Fruit fly (Drosophila melanogaster) whole organism, embryonic: ENCODE data around the gene CG7627.

Source experiments
- Awh ChIP-seq: fragments of 200-800 bp; sonication (Bioruptor generic); IDR thresholded peaks from 2 replicates; pipeline ENCODE4, ENCODE4 v1.3.6; 2022; ENCODE audit warnings: missing biosample characterization, missing genetic modification characterization
- B-H2 ChIP-seq: fragments of 200-800 bp; sonication (Bioruptor generic); optimal IDR thresholded peaks from 2 replicates; lab custom pipeline; 2018; ENCODE audit warnings: missing biosample characterization, mild to moderate bottlenecking, missing genetic modification characterization
- Blimp-1 ChIP-seq: fragments of 200-800 bp; sonication (Bioruptor generic); optimal IDR thresholded peaks from 3 replicates; lab custom pipeline; 2018; ENCODE audit warnings: missing biosample characterization, missing genetic modification characterization, mild to moderate bottlenecking, moderate library complexity, missing genetic modification reagents
- CG1024 ChIP-seq: fragments of 200-800 bp; sonication (Bioruptor generic); IDR thresholded peaks from 2 replicates; pipeline ENCODE4 v1.3.6; 2022; ENCODE audit warnings: missing biosample characterization, missing genetic modification characterization
- CG11247 ChIP-seq: fragments of 200-800 bp; sonication (Bioruptor generic); IDR thresholded peaks from 2 replicates; pipeline ENCODE4 v1.3.6; 2022; ENCODE audit warnings: missing biosample characterization, missing genetic modification characterization
- CG13424 ChIP-seq: fragments of 200-800 bp; sonication (Bioruptor generic); optimal IDR thresholded peaks from 2 replicates; lab custom pipeline; 2019; ENCODE audit warnings: missing biosample characterization, mild to moderate bottlenecking, missing genetic modification characterization, moderate library complexity
- CG14441 ChIP-seq: fragments of 200-800 bp; sonication (Bioruptor generic); IDR thresholded peaks from 2 replicates; pipeline ENCODE4 v1.3.6; 2022; ENCODE audit warnings: missing biosample characterization, missing genetic modification characterization
- CG18599 ChIP-seq: fragments of 200-800 bp; sonication (Bioruptor generic); optimal IDR thresholded peaks from 3 replicates; lab custom pipeline; 2017; ENCODE audit warnings: missing biosample characterization, missing genetic modification characterization, mild to moderate bottlenecking, moderate library complexity, missing genetic modification reagents
- CG32767 ChIP-seq: fragments of 200-800 bp; sonication (Bioruptor generic); IDR thresholded peaks from 2 replicates; pipeline ENCODE4 v1.3.6; 2022; ENCODE audit warnings: missing biosample characterization, missing genetic modification characterization
- CG3838 ChIP-seq: fragments of 200-800 bp; sonication (Bioruptor generic); optimal IDR thresholded peaks from 3 replicates; lab custom pipeline; 2016; ENCODE audit warnings: missing biosample characterization, missing genetic modification characterization
- CG42726 ChIP-seq: fragments of 200-800 bp; sonication (Bioruptor generic); IDR thresholded peaks from 2 replicates; pipeline ENCODE4 v1.3.6; 2022; ENCODE audit warnings: missing biosample characterization, missing genetic modification characterization; ENCODE audit not compliant: partially characterized antibody
- CG6765 ChIP-seq: fragments of 200-800 bp; sonication (Bioruptor generic); optimal IDR thresholded peaks from 3 replicates; lab custom pipeline; 2017; ENCODE audit warnings: missing biosample characterization, mild to moderate bottlenecking, missing genetic modification characterization
- CG6813 ChIP-seq: fragments of 200-800 bp; sonication (Bioruptor generic); optimal IDR thresholded peaks from 2 replicates; lab custom pipeline; 2017; ENCODE audit warnings: missing biosample characterization, missing genetic modification characterization, mild to moderate bottlenecking, moderate library complexity, missing genetic modification reagents
- CTCF ChIP-seq: fragments of 200-800 bp; sonication (Bioruptor generic); optimal IDR thresholded peaks from 2 replicates; lab custom pipeline; 2017; ENCODE audit warnings: missing biosample characterization, mild to moderate bottlenecking, missing genetic modification characterization, moderate library complexity
- Deaf1 ChIP-seq: fragments of 200-800 bp; optimal IDR thresholded peaks from 3 replicates; lab custom pipeline; 2019; ENCODE audit warnings: missing biosample characterization, mild to moderate bottlenecking, missing genetic modification characterization, moderate library complexity
- Dref ChIP-seq: fragments of 200-800 bp; sonication (Bioruptor generic); IDR thresholded peaks from 2 replicates; pipeline ENCODE4 v1.3.6; 2022; ENCODE audit warnings: missing biosample characterization, missing genetic modification characterization
- Drgx ChIP-seq: fragments of 200-800 bp; sonication (Bioruptor generic); IDR thresholded peaks from 2 replicates; pipeline ENCODE4 v1.3.6; 2022; ENCODE audit warnings: missing biosample characterization, missing genetic modification characterization
- E2f1 ChIP-seq: fragments of 200-800 bp; sonication (Bioruptor generic); IDR thresholded peaks from 2 replicates; pipeline ENCODE4 v1.3.6; 2022; ENCODE audit warnings: missing biosample characterization, missing genetic modification characterization
- E2f2 ChIP-seq: fragments of 200-800 bp; sonication (Bioruptor generic); IDR thresholded peaks from 2 replicates; pipeline ENCODE4 v1.3.6; 2022; ENCODE audit warnings: missing biosample characterization, missing genetic modification characterization
- Jarid2 ChIP-seq: fragments of 200-800 bp; sonication (Bioruptor generic); optimal IDR thresholded peaks from 3 replicates; lab custom pipeline; 2017; ENCODE audit warnings: mild to moderate bottlenecking, missing biosample characterization, missing genetic modification reagents, missing genetic modification characterization
- Med ChIP-seq: fragments of 200-800 bp; sonication (Bioruptor generic); peaks from one replicate; lab custom pipeline; 2016; ENCODE audit warnings: missing biosample characterization, missing genetic modification characterization, mild to moderate bottlenecking, inconsistent platforms, moderate library complexity
- Nf-YC ChIP-seq: fragments of 200-800 bp; optimal IDR thresholded peaks from 3 replicates; lab custom pipeline; 2019; ENCODE audit warnings: missing biosample characterization, mild to moderate bottlenecking, missing genetic modification characterization, moderate library complexity
- Oli ChIP-seq: fragments of 200-800 bp; sonication (Bioruptor generic); optimal IDR thresholded peaks from 2 replicates; lab custom pipeline; 2018; ENCODE audit warnings: missing biosample characterization, mild to moderate bottlenecking, missing genetic modification characterization, moderate library complexity
- Rfx ChIP-seq: fragments of 200-800 bp; sonication (Bioruptor generic); IDR thresholded peaks from 2 replicates; pipeline ENCODE4 v1.3.6; 2022; ENCODE audit warnings: missing biosample characterization, missing genetic modification characterization
- bigmax ChIP-seq: fragments of 200-800 bp; sonication (Bioruptor generic); optimal IDR thresholded peaks from 2 replicates; lab custom pipeline; 2018; ENCODE audit warnings: missing biosample characterization, mild to moderate bottlenecking, missing genetic modification characterization
- bsh ChIP-seq, 2 experiments: fragments of 200-800 bp; sonication (Bioruptor generic); optimal IDR thresholded peaks; 2 replicates each; lab custom pipeline; 2017 to 2018; ENCODE audit warnings: mild to moderate bottlenecking in 2 of 2, missing biosample characterization in 2 of 2, missing genetic modification characterization in 2 of 2, moderate library complexity in 1 of 2
- btn ChIP-seq: fragments of 200-800 bp; sonication (Bioruptor generic); optimal IDR thresholded peaks from 2 replicates; lab custom pipeline; 2016; ENCODE audit warnings: missing biosample characterization, missing genetic modification characterization
- caup ChIP-seq: fragments of 200-800 bp; sonication (Bioruptor generic); optimal IDR thresholded peaks from 3 replicates; lab custom pipeline; 2017; ENCODE audit warnings: missing biosample characterization, mild to moderate bottlenecking, missing genetic modification characterization, moderate library complexity; ENCODE audit not compliant: severe bottlenecking
- cg ChIP-seq: fragments of 200-800 bp; sonication (Bioruptor generic); optimal IDR thresholded peaks from 3 replicates; lab custom pipeline; 2019; ENCODE audit warnings: missing biosample characterization, mild to moderate bottlenecking, missing genetic modification characterization, moderate library complexity
- chinmo ChIP-seq: fragments of 200-800 bp; sonication (Bioruptor generic); IDR thresholded peaks from 4 replicates; pipeline ENCODE4 v1.3.6; 2022; ENCODE audit warnings: missing biosample characterization, missing genetic modification characterization; ENCODE audit not compliant: partially characterized antibody
- ci ChIP-seq: fragments of 200-800 bp; sonication (Bioruptor generic); IDR thresholded peaks from 3 replicates; pipeline ENCODE4 v1.3.6; 2022; ENCODE audit warnings: missing biosample characterization, missing genetic modification characterization
- danr ChIP-seq: fragments of 200-800 bp; sonication (Bioruptor generic); IDR thresholded peaks from 2 replicates; pipeline ENCODE4 v1.3.6; 2022; ENCODE audit warnings: missing biosample characterization, missing genetic modification characterization
- ems ChIP-seq: fragments of 200-800 bp; sonication (Bioruptor generic); optimal IDR thresholded peaks from 3 replicates; lab custom pipeline; 2016; ENCODE audit warnings: missing biosample characterization, missing genetic modification characterization
- fru ChIP-seq: fragments of >200 bp; optimal IDR thresholded peaks from 2 replicates; lab custom pipeline; 2017
- grau ChIP-seq: fragments of 200-800 bp; optimal IDR thresholded peaks from 3 replicates; lab custom pipeline; 2019; ENCODE audit warnings: missing biosample characterization, mild to moderate bottlenecking, missing genetic modification characterization, moderate library complexity
- prd ChIP-seq, 3 experiments: fragments of >200 bp in 2 of 3; fragments of 200-800 bp in 1 of 3; sonication (Bioruptor generic) in 1 of 3; optimal IDR thresholded peaks in 2 of 3; IDR thresholded peaks in 1 of 3; 2 replicates in 2 of 3; 3 replicates in 1 of 3; pipeline versions ENCODE4 v1.3.6 to Lab custom; 2017 to 2022; ENCODE audit warnings: missing biosample characterization in 1 of 3, missing genetic modification characterization in 1 of 3
- pzg ChIP-seq: fragments of 200-800 bp; sonication (Bioruptor generic); optimal IDR thresholded peaks from 3 replicates; lab custom pipeline; 2018; ENCODE audit warnings: missing biosample characterization, mild to moderate bottlenecking, missing genetic modification characterization, moderate library complexity
- ranshi ChIP-seq: fragments of 200-800 bp; sonication (Bioruptor generic); IDR thresholded peaks from 2 replicates; pipeline ENCODE4 v1.3.6; 2022; ENCODE audit warnings: missing biosample characterization, missing genetic modification characterization
- ro ChIP-seq: fragments of 200-800 bp; sonication (Bioruptor generic); IDR thresholded peaks from 2 replicates; pipeline ENCODE4 v1.3.6; 2022; ENCODE audit warnings: missing biosample characterization, missing genetic modification characterization
- sens ChIP-seq: fragments of 200-800 bp; sonication (Bioruptor generic); peaks from one replicate; lab custom pipeline; 2016; ENCODE audit warnings: missing biosample characterization, missing genetic modification characterization
- sens-2 ChIP-seq: fragments of 200-800 bp; sonication (Bioruptor generic); IDR thresholded peaks from 2 replicates; pipeline ENCODE4 v1.3.6; 2022; ENCODE audit warnings: missing biosample characterization, missing genetic modification characterization
- slbo ChIP-seq: fragments of 200-800 bp; sonication (Bioruptor generic); IDR thresholded peaks from 2 replicates; pipeline ENCODE4 v1.3.6; 2022; ENCODE audit warnings: missing biosample characterization, missing genetic modification characterization
- sug ChIP-seq: fragments of 200-800 bp; optimal IDR thresholded peaks from 2 replicates; lab custom pipeline; 2019; ENCODE audit warnings: missing biosample characterization, mild to moderate bottlenecking, missing genetic modification characterization, moderate library complexity
- tap ChIP-seq: fragments of 200-800 bp; optimal IDR thresholded peaks from 3 replicates; lab custom pipeline; 2019; ENCODE audit warnings: missing biosample characterization, mild to moderate bottlenecking, missing genetic modification characterization, moderate library complexity
- tna ChIP-seq: fragments of 200-800 bp; sonication (Bioruptor generic); IDR thresholded peaks from 2 replicates; pipeline ENCODE4 v1.3.6; 2022; ENCODE audit warnings: missing biosample characterization, missing genetic modification characterization; ENCODE audit not compliant: partially characterized antibody
- trh ChIP-seq: fragments of 200-800 bp; sonication (Bioruptor generic); optimal IDR thresholded peaks from 2 replicates; lab custom pipeline; 2016; ENCODE audit warnings: missing biosample characterization, missing genetic modification characterization
- unpg ChIP-seq: fragments of 200-800 bp; sonication (Bioruptor generic); optimal IDR thresholded peaks from 3 replicates; lab custom pipeline; 2018; ENCODE audit warnings: missing biosample characterization, mild to moderate bottlenecking, missing genetic modification characterization, moderate library complexity
- vvl ChIP-seq: fragments of 200-800 bp; sonication (Bioruptor generic); IDR thresholded peaks from 2 replicates; pipeline ENCODE4 v1.3.6; 2022; ENCODE audit warnings: missing biosample characterization, missing genetic modification characterization

Gene CG7627

DNA sequence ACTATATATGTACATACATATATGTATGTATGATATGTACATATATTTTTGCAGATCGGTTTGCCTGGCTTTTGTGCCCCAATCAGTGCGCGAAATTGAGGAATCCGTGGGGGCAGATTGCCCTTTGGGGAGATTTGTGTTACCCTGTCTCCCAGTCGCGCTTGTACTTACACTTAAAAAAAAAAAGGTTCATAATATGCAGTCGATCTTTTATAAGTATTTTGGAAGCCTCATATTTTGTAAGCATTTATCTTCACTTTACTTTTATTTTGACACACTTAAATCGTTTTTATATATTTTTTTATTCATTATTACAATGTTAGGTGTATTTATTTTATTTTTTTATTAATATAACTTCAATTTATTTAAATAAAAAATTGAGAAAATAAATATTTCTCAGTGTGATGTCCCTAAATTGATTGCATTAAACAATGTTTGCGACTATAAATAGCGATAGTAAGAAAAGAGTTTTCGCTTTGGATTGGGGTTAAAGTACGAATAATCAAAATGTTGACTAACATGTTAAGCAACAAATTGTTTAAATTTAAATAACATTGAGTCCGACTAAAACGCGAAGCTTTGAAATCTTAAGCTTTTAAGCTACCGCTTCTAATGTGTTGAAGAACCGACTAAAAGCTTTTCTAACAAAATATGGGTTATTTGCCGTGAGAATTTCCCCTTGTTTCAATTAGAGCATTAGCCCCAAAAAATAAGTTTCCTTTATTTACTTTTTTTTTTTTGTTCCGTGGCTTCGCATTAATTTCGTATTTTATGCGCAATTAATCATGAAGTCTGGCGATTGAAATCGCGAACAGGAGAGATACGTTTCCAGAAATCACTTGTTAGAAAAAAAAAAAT is 35.6 kb downstream of the CG7627 start (continued):
- TF ChIP-seq Drgx (GFP tag; lab: Robert Waterston, UW) (0 out of 2 replicates have a peak, but pooled peaks have one; percentile 35), bigmax (GFP tag; lab: Kevin White, UChicago) (no peak), Blimp-1 (peak; percentile 13), Awh (GFP tag; lab: Robert Waterston, UW) (no peak), CTCF (GFP tag; lab: Kevin White, UChicago) (peak; percentile 34), Oli (tag; lab: Kevin White, UChicago) (no peak), sens (GFP tag; lab: Kevin White, UChicago) (peak; percentile 18), CG13424 (peak; percentile 41), pzg (GFP tag; lab: Kevin White, UChicago) (no peak), tap (tag; lab: Kevin White, UChicago) (peak; percentile 1), CG18599 (GFP tag; lab: Kevin White, UChicago) (peak; percentile 37), CG6765 (peak; percentile 3)

DNA sequence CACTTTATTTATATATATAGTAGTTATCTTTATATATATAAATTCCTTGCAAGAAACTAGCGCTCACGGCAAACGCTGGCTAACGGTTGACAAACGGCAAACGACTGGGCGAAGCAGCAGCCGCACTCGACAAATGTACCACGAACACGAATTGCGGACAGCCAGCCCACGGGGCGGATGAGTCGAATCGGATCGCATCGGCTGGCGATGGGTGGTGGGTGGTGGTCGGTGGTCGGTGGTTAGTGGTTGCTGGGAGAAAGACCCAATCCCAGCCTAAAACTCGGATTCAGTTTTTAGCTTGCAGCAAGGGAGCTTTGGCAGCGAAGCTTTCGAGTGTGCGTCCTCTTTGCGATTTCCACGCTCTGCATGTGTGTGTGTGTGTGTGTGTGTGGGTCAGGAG is 37.1 kb downstream of the CG7627 start, which contains the start of gene CG7781:
Gene CG7781, minus strand, starts transcription at position 260 of the 400 bp plus-strand sequence.
- no peak for TF ChIP-seq ems (GFP tag; lab: Kevin White, UChicago)
- no peak for TF ChIP-seq Jarid2
- 0 out of 2 replicates have a peak, but pooled peaks have one; percentile 5 for TF ChIP-seq ranshi (GFP tag; lab: Robert Waterston, UW)
- TF ChIP-seq B-H2, result no peak
- TF ChIP-seq CG32767 (GFP tag; lab: Robert Waterston, UW), result 0 out of 2 replicates have a peak, but pooled peaks have one; percentile 11
- TF ChIP-seq Dref (GFP tag; lab: Robert Waterston, UW), result no peak
- TF ChIP-seq grau, result no peak
- TF ChIP-seq CG11247 (GFP tag; lab: Robert Waterston, UW), result no peak
- no peak for TF ChIP-seq caup (GFP tag; lab: Kevin White, UChicago)
- TF ChIP-seq sug (tag; lab: Kevin White, UChicago), result no peak
- no peak for TF ChIP-seq CG42726 (GFP tag; lab: Robert Waterston, UW)
- TF ChIP-seq ci (GFP tag; lab: Robert Waterston, UW), result 0 out of 3 replicates have a peak, but pooled peaks have one; percentile 52
- no peak for TF ChIP-seq tna
- TF ChIP-seq E2f2, result no peak
- peak; percentile 45 for TF ChIP-seq cg (GFP tag; lab: Kevin White, UChicago)
- no peak for TF ChIP-seq vvl
- TF ChIP-seq CG3838 (GFP tag; lab: Kevin White, UChicago), result no peak
- no peak for TF ChIP-seq sens-2 (GFP tag; lab: Robert Waterston, UW)
- TF ChIP-seq CG1024 (GFP tag; lab: Robert Waterston, UW), result 0 out of 2 replicates have a peak, but pooled peaks have one; percentile 21
- peak; percentile 77; the same call in 1 of the 4 replicates for TF ChIP-seq chinmo
- no peak for TF ChIP-seq CG6813 (GFP tag; lab: Kevin White, UChicago)
- TF ChIP-seq fru, result no peak
- no peak for TF ChIP-seq trh
- TF ChIP-seq slbo (GFP tag; lab: Robert Waterston, UW), result 0 out of 2 replicates have a peak, but pooled peaks have one; percentile 24
- TF ChIP-seq prd (optimal IDR thresholded peaks at IDR 0.05; lab: Kevin White, UChicago), result no peak
- TF ChIP-seq prd (GFP tag; IDR thresholded peaks at IDR 0.05; lab: Robert Waterston, UW), result no peak
- no peak for TF ChIP-seq ro (GFP tag; lab: Robert Waterston, UW)
- no peak for TF ChIP-seq bsh (GFP tag; optimal IDR thresholded peaks at IDR 0.05; lab: Kevin White, UChicago)
- TF ChIP-seq E2f1 (GFP tag; lab: Robert Waterston, UW), result 0 out of 2 replicates have a peak, but pooled peaks have one; percentile 19
- 0 out of 2 replicates have a peak, but pooled peaks have one; percentile 19 for TF ChIP-seq Rfx (GFP tag; lab: Robert Waterston, UW)
- TF ChIP-seq btn (GFP tag; lab: Kevin White, UChicago), result no peak
- TF ChIP-seq danr (GFP tag; lab: Robert Waterston, UW), result no peak
- TF ChIP-seq CG14441 (GFP tag; lab: Robert Waterston, UW), result 0 out of 2 replicates have a peak, but pooled peaks have one; percentile 29
- peak; percentile 7 for TF ChIP-seq Nf-YC (tag; lab: Kevin White, UChicago)
- TF ChIP-seq Med (GFP tag; lab: Kevin White, UChicago), result peak; percentile 70
- TF ChIP-seq unpg, result no peak
- TF ChIP-seq Deaf1, result peak; percentile 91
